Fruit fly (Drosophila melanogaster): ENCODE data around the gene CG10077.

dm6 chr3L:6947188-6947971, 8.3 kb downstream of the CG10077 start:
- TF ChIP-seq N (GFP tag; optimal IDR thresholded peaks at IDR 0.05) (no peak), Hr83 (GFP tag; optimal IDR thresholded peaks at IDR 0.05; ENCODE audit: poor library complexity, severe bottlenecking) (no peak), br (GFP tag; optimal IDR thresholded peaks at IDR 0.05) (no peak), OdsH (GFP tag; optimal IDR thresholded peaks at IDR 0.05) (no peak), Sp1 (GFP tag; optimal IDR thresholded peaks at IDR 0.05) (no peak), lola (GFP tag; optimal IDR thresholded peaks at IDR 0.05) (no peak), dl (GFP tag; optimal IDR thresholded peaks at IDR 0.05; ENCODE audit: insufficient read depth in 1 of 2, partially characterized antibody in 2 of 2) (no peak), Jra (GFP tag; optimal IDR thresholded peaks at IDR 0.05) (no peak), h (GFP tag; optimal IDR thresholded peaks at IDR 0.05) (no peak), Hnf4 (GFP tag; optimal IDR thresholded peaks at IDR 0.05) (no peak), usp (GFP tag; optimal IDR thresholded peaks at IDR 0.05) (no peak)

Data from whole organism, wandering third instar larva.